Worm (Caenorhabditis elegans): ENCODE measurements around the gene C48B4.9.

ce11 chrIII:9598168-9598567 lies 35.0 kb upstream of the C48B4.9 start, which contains the start of gene F58A4.1:
- no peak for TF ChIP-seq hnd-1 (tag; optimal IDR thresholded peaks at IDR 0.05)
- no peak for TF ChIP-seq tra-4 (tag; optimal IDR thresholded peaks at IDR 0.05)
- no peak for TF ChIP-seq tbx-37 (GFP tag; conservative IDR thresholded peaks at IDR 0.05)
- no peak for TF ChIP-seq sea-1 (GFP tag; conservative IDR thresholded peaks at IDR 0.05)
